Worm (Caenorhabditis elegans) whole organism, L1 larva: ENCODE measurements around the gene iglr-2.

Experiments used
- Y116A8C.19 ChIP-seq: sonication (generic microtip); optimal IDR thresholded peaks from 2 replicates; lab custom pipeline; 2016; ENCODE audit warnings: missing compliant biosample characterization, missing genetic modification characterization, borderline replicate concordance
- alr-1 ChIP-seq: fragments of 200-800 bp; sonication (Bioruptor generic); optimal IDR thresholded peaks from 2 replicates; lab custom pipeline; 2018; ENCODE audit warnings: borderline replicate concordance, mild to moderate bottlenecking, missing genetic modification characterization, missing compliant biosample characterization
- blmp-1 ChIP-seq: fragments of 150-350 bp; optimal IDR thresholded peaks from 2 replicates; lab custom pipeline; 2014; ENCODE audit warnings: missing biosample characterization, missing genetic modification characterization
- ceh-63 ChIP-seq: fragments of 200-800 bp; sonication (Bioruptor generic); optimal IDR thresholded peaks from 2 replicates; lab custom pipeline; 2018; ENCODE audit warnings: mild to moderate bottlenecking, missing genetic modification characterization, missing compliant biosample characterization
- ceh-8 ChIP-seq: fragments of 200-800 bp; sonication (Bioruptor generic); optimal IDR thresholded peaks from 2 replicates; lab custom pipeline; 2018; ENCODE audit warnings: mild to moderate bottlenecking, missing genetic modification characterization, moderate library complexity, missing compliant biosample characterization
- ceh-82 ChIP-seq, 3 experiments: fragments of 150-350 bp in 1 of 3; sonication (generic microtip) in 2 of 3; optimal IDR thresholded peaks; 2 replicates each; lab custom pipeline; 2014 to 2017; ENCODE audit warnings: missing biosample characterization in 3 of 3, missing genetic modification characterization in 3 of 3
- ceh-90 ChIP-seq: sonication (generic microtip); optimal IDR thresholded peaks from 2 replicates; lab custom pipeline; 2016; ENCODE audit warnings: missing genetic modification characterization, missing compliant biosample characterization
- ces-1 ChIP-seq: fragments of 150-350 bp; optimal IDR thresholded peaks from 2 replicates; lab custom pipeline; 2014; ENCODE audit warnings: missing biosample characterization, missing genetic modification reagents, missing genetic modification characterization
- dpl-1 ChIP-seq, 3 experiments: fragments of 150-350 bp in 2 of 3; sonication (generic microtip) in 1 of 3; optimal IDR thresholded peaks; 2 replicates each; lab custom pipeline; 2014 to 2017; ENCODE audit warnings: missing biosample characterization in 3 of 3, missing genetic modification characterization in 3 of 3, missing genetic modification reagents in 3 of 3
- efl-1 ChIP-seq, 4 experiments: fragments of 150-350 bp; optimal IDR thresholded peaks in 3 of 4; peaks in 1 of 4; 1 replicate in 1 of 4; 2 replicates in 3 of 4; lab custom pipeline; 2014; ENCODE audit warnings: missing biosample characterization in 2 of 4, missing genetic modification characterization in 2 of 4, missing genetic modification reagents in 2 of 4
- elt-2 ChIP-seq: sonication (generic microtip); optimal IDR thresholded peaks from 2 replicates; lab custom pipeline; 2016; ENCODE audit warnings: missing genetic modification characterization, mild to moderate bottlenecking, inconsistent platforms, missing compliant biosample characterization, missing genetic modification reagents
- elt-3 ChIP-seq, 6 experiments: fragments of 150-350 bp in 1 of 6; sonication (generic microtip); optimal IDR thresholded peaks; 2 replicates each; lab custom pipeline; 2017 to 2018; ENCODE audit warnings: missing biosample characterization in 6 of 6, missing genetic modification characterization in 6 of 6, inconsistent platforms in 1 of 6
- ets-5 ChIP-seq: fragments of 200-800 bp; sonication (Bioruptor generic); IDR thresholded peaks from 2 replicates; pipeline ENCODE4 v1.3.6; 2022; ENCODE audit warnings: missing genetic modification characterization, missing compliant biosample characterization
- grh-1 ChIP-seq: fragments of 200-800 bp; sonication (Bioruptor generic); IDR thresholded peaks from 2 replicates; pipeline ENCODE4 v1.3.6; 2022; ENCODE audit warnings: missing genetic modification reagents, missing genetic modification characterization, missing compliant biosample characterization
- hlh-17 ChIP-seq: fragments of 200-800 bp; sonication (Bioruptor generic); optimal IDR thresholded peaks from 2 replicates; lab custom pipeline; 2018; ENCODE audit warnings: missing genetic modification characterization, mild to moderate bottlenecking, missing compliant biosample characterization, moderate library complexity, borderline replicate concordance
- lin-13 ChIP-seq: fragments of 150-350 bp; optimal IDR thresholded peaks from 2 replicates; lab custom pipeline; 2014; ENCODE audit warnings: missing biosample characterization, missing genetic modification reagents, missing genetic modification characterization
- lin-14 ChIP-seq: fragments of 200-800 bp; sonication (Bioruptor generic); optimal IDR thresholded peaks from 2 replicates; lab custom pipeline; 2018; ENCODE audit warnings: mild to moderate bottlenecking, missing genetic modification characterization, moderate library complexity, missing compliant biosample characterization
- lin-35 ChIP-seq, 2 experiments: fragments of 150-350 bp; optimal IDR thresholded peaks; 2 replicates each; lab custom pipeline; 2014; ENCODE audit warnings: missing biosample characterization in 2 of 2, missing genetic modification characterization in 2 of 2, missing genetic modification reagents in 2 of 2
- lsy-2 ChIP-seq, 2 experiments: fragments of 150-350 bp; optimal IDR thresholded peaks; 2 replicates each; lab custom pipeline; 2014; ENCODE audit warnings: missing biosample characterization in 2 of 2, missing genetic modification characterization in 2 of 2
- mdl-1 ChIP-seq, 2 experiments: fragments of 150-350 bp; optimal IDR thresholded peaks; 2 replicates each; lab custom pipeline; 2014 to 2017; ENCODE audit warnings: missing biosample characterization in 2 of 2, missing genetic modification characterization in 2 of 2, inconsistent platforms in 1 of 2
- mep-1 ChIP-seq: fragments of 150-350 bp; optimal IDR thresholded peaks from 2 replicates; lab custom pipeline; 2014; ENCODE audit warnings: missing biosample characterization, missing genetic modification characterization
- nhr-11 ChIP-seq: fragments of 150-350 bp; optimal IDR thresholded peaks from 2 replicates; lab custom pipeline; 2014; ENCODE audit warnings: missing biosample characterization, missing genetic modification characterization
- nhr-20 ChIP-seq: sonication (generic microtip); optimal IDR thresholded peaks from 2 replicates; lab custom pipeline; 2016; ENCODE audit warnings: mild to moderate bottlenecking, missing genetic modification characterization, missing compliant biosample characterization
- nhr-71 ChIP-seq: sonication (generic microtip); optimal IDR thresholded peaks from 2 replicates; lab custom pipeline; 2016; ENCODE audit warnings: mild to moderate bottlenecking, missing genetic modification characterization, moderate library complexity, missing compliant biosample characterization
- nhr-77 ChIP-seq: fragments of 150-350 bp; optimal IDR thresholded peaks from 2 replicates; lab custom pipeline; 2014; ENCODE audit warnings: missing biosample characterization, missing genetic modification characterization
- nhr-84 ChIP-seq: sonication (generic microtip); optimal IDR thresholded peaks from 2 replicates; lab custom pipeline; 2017; ENCODE audit warnings: missing biosample characterization, missing genetic modification characterization
- nhr-85 ChIP-seq: sonication (generic microtip); peaks from one replicate; lab custom pipeline; 2016; ENCODE audit warnings: missing genetic modification characterization, inconsistent platforms, missing compliant biosample characterization
- nhr-90 ChIP-seq: sonication (generic microtip); optimal IDR thresholded peaks from 2 replicates; lab custom pipeline; 2016; ENCODE audit warnings: mild to moderate bottlenecking, missing genetic modification characterization, missing compliant biosample characterization; ENCODE audit not compliant: poor library complexity
- pax-3 ChIP-seq: fragments of 200-800 bp; sonication (Bioruptor generic); optimal IDR thresholded peaks from 2 replicates; lab custom pipeline; 2018; ENCODE audit warnings: mild to moderate bottlenecking, missing genetic modification characterization, moderate library complexity, missing compliant biosample characterization
- rnt-1 ChIP-seq: sonication (generic microtip); optimal IDR thresholded peaks from 2 replicates; lab custom pipeline; 2016; ENCODE audit warnings: mild to moderate bottlenecking, missing genetic modification characterization, moderate library complexity, missing compliant biosample characterization
- skn-1 ChIP-seq: fragments of 150-350 bp; optimal IDR thresholded peaks from 2 replicates; lab custom pipeline; 2014; ENCODE audit warnings: missing biosample characterization, missing genetic modification characterization
- snu-23 ChIP-seq: sonication (generic microtip); optimal IDR thresholded peaks from 2 replicates; lab custom pipeline; 2016; ENCODE audit warnings: missing genetic modification characterization, missing compliant biosample characterization
- sox-4 ChIP-seq: sonication (generic microtip); optimal IDR thresholded peaks from 2 replicates; lab custom pipeline; 2016; ENCODE audit warnings: missing genetic modification characterization, missing compliant biosample characterization
- swsn-7 ChIP-seq: sonication (generic microtip); optimal IDR thresholded peaks from 2 replicates; lab custom pipeline; 2016; ENCODE audit warnings: missing genetic modification characterization, missing compliant biosample characterization
- tbx-2 ChIP-seq: sonication (generic microtip); optimal IDR thresholded peaks from 2 replicates; lab custom pipeline; 2016; ENCODE audit warnings: missing genetic modification characterization, missing compliant biosample characterization
- unc-86 ChIP-seq: sonication (generic microtip); optimal IDR thresholded peaks from 2 replicates; lab custom pipeline; 2016; ENCODE audit warnings: missing genetic modification characterization, missing compliant biosample characterization
- xbp-1 ChIP-seq: sonication (generic microtip); optimal IDR thresholded peaks from 2 replicates; lab custom pipeline; 2016; ENCODE audit warnings: missing genetic modification characterization, missing compliant biosample characterization
- zip-4 ChIP-seq: fragments of 200-800 bp; sonication (Bioruptor generic); optimal IDR thresholded peaks from 2 replicates; lab custom pipeline; 2018; ENCODE audit warnings: mild to moderate bottlenecking, missing genetic modification characterization, moderate library complexity, missing compliant biosample characterization
- ztf-11 ChIP-seq, 2 experiments: sonication (generic microtip); optimal IDR thresholded peaks; 2 replicates each; lab custom pipeline; 2016 to 2017; ENCODE audit warnings: missing genetic modification characterization in 2 of 2, missing biosample characterization in 1 of 2, missing compliant biosample characterization in 1 of 2

iglr-2 gene

ce11 chrIII:8370846-8371257 lies 39.7 kb upstream of the iglr-2 start:
- TF ChIP-seq efl-1 (optimal IDR thresholded peaks at IDR 0.05; lab: Kevin White, UChicago) (peak in 1 of 2 experiments; percentile 20), efl-1 (GFP tag; optimal IDR thresholded peaks at IDR 0.05 in 1 of 2; lab: Kevin White, UChicago) (peak; percentile 8 to 66), elt-3 (tag; optimal IDR thresholded peaks at IDR 0.05; lab: Kevin White, UChicago) (peak in 4 of 6 experiments; percentile 53 to 91 (median 72)), elt-2 (peak; percentile 46), nhr-85 (peak; percentile 91), skn-1 (no peak), lsy-2 (tag; optimal IDR thresholded peaks at IDR 0.05; lab: Kevin White, UChicago) (peak; percentile 7 to 27), nhr-20 (tag; lab: Kevin White, UChicago) (peak; percentile 53), mep-1 (tag; lab: Kevin White, UChicago) (peak; percentile 16), nhr-77 (tag; lab: Kevin White, UChicago) (no peak), sox-4 (tag; lab: Kevin White, UChicago) (no peak), ceh-90 (tag; lab: Kevin White, UChicago) (no peak), ceh-8 (GFP tag; lab: Kevin White, UChicago) (no peak), dpl-1 (GFP tag; optimal IDR thresholded peaks at IDR 0.05; lab: Kevin White, UChicago) (peak in 1 of 3 experiments; percentile 17), ztf-11 (tag; optimal IDR thresholded peaks at IDR 0.05; lab: Kevin White, UChicago) (no peak), grh-1 (GFP tag; lab: Robert Waterston, UW) (peak; percentile 72), ets-5 (no peak), mdl-1 (tag; optimal IDR thresholded peaks at IDR 0.05; lab: Kevin White, UChicago) (peak in 1 of 2 experiments; percentile 74), Y116A8C.19 (tag; lab: Kevin White, UChicago) (no peak), tbx-2 (tag; lab: Kevin White, UChicago) (peak; percentile 13), snu-23 (GFP tag; lab: Kevin White, UChicago) (peak; percentile 60), blmp-1 (tag; lab: Kevin White, UChicago) (peak; percentile 76), rnt-1 (tag; lab: Kevin White, UChicago) (peak; percentile 4), lin-35 (GFP tag; optimal IDR thresholded peaks at IDR 0.05; lab: Kevin White, UChicago) (peak; percentile 19 to 35), ceh-63 (GFP tag; lab: Kevin White, UChicago) (no peak), zip-4 (no peak), nhr-71 (peak; percentile 56), lin-14 (peak; percentile 78), xbp-1 (tag; lab: Kevin White, UChicago) (peak; percentile 23), nhr-90 (tag; lab: Kevin White, UChicago) (peak; percentile 40), lin-13 (GFP tag; lab: Kevin White, UChicago) (no peak), ceh-82 (tag; optimal IDR thresholded peaks at IDR 0.05; lab: Kevin White, UChicago) (peak in 1 of 3 experiments; percentile 8)
- TF ChIP-seq, all 84 proteins: peak for 20

ce11 chrIII:8370188-8370587 lies 39.1 kb upstream of the iglr-2 start:
- TF ChIP-seq hlh-17 (GFP tag; lab: Kevin White, UChicago) (no peak), alr-1 (no peak), pax-3 (tag; lab: Kevin White, UChicago) (no peak), nhr-84 (tag; lab: Kevin White, UChicago) (no peak), nhr-11 (tag; lab: Kevin White, UChicago) (no peak), nhr-20 (tag; lab: Kevin White, UChicago) (no peak), swsn-7 (tag; lab: Kevin White, UChicago) (no peak), ceh-63 (GFP tag; lab: Kevin White, UChicago) (no peak), efl-1 (optimal IDR thresholded peaks at IDR 0.05; lab: Kevin White, UChicago) (peak; percentile 35 to 55), efl-1 (GFP tag; optimal IDR thresholded peaks at IDR 0.05 in 1 of 2; lab: Kevin White, UChicago) (peak; percentile 51 to 60), nhr-90 (tag; lab: Kevin White, UChicago) (no peak), dpl-1 (GFP tag; optimal IDR thresholded peaks at IDR 0.05; lab: Kevin White, UChicago) (peak in 1 of 3 experiments; percentile 36), lin-13 (GFP tag; lab: Kevin White, UChicago) (no peak), unc-86 (no peak), ces-1 (GFP tag; lab: Kevin White, UChicago) (no peak), lin-35 (GFP tag; optimal IDR thresholded peaks at IDR 0.05; lab: Kevin White, UChicago) (peak in 1 of 2 experiments; percentile 4)
